Worm (Caenorhabditis elegans) whole organism, L1 larva: ENCODE data around the gene Y77E11A.23.

Source experiments
- C04F5.9 ChIP-seq: sonication (generic microtip); optimal IDR thresholded peaks from 2 replicates; lab custom pipeline; 2016; ENCODE audit warnings: missing genetic modification characterization, missing compliant biosample characterization
- C34B4.2 ChIP-seq: sonication (generic microtip); optimal IDR thresholded peaks from 2 replicates; lab custom pipeline; 2017; ENCODE audit warnings: mild to moderate bottlenecking, missing genetic modification characterization, missing compliant biosample characterization
- Y116A8C.19 ChIP-seq: sonication (generic microtip); optimal IDR thresholded peaks from 2 replicates; lab custom pipeline; 2016; ENCODE audit warnings: missing compliant biosample characterization, missing genetic modification characterization, borderline replicate concordance
- aha-1 ChIP-seq: fragments of 150-350 bp; optimal IDR thresholded peaks from 2 replicates; lab custom pipeline; 2014; ENCODE audit warnings: missing biosample characterization, missing genetic modification characterization
- alr-1 ChIP-seq: fragments of 200-800 bp; sonication (Bioruptor generic); optimal IDR thresholded peaks from 2 replicates; lab custom pipeline; 2018; ENCODE audit warnings: borderline replicate concordance, mild to moderate bottlenecking, missing genetic modification characterization, missing compliant biosample characterization
- blmp-1 ChIP-seq: fragments of 150-350 bp; optimal IDR thresholded peaks from 2 replicates; lab custom pipeline; 2014; ENCODE audit warnings: missing biosample characterization, missing genetic modification characterization
- ceh-88 ChIP-seq: fragments of 200-800 bp; sonication (Bioruptor generic); IDR thresholded peaks from 2 replicates; pipeline ENCODE4 v1.3.6; 2022; ENCODE audit warnings: missing genetic modification characterization, missing compliant biosample characterization
- ceh-90 ChIP-seq: sonication (generic microtip); optimal IDR thresholded peaks from 2 replicates; lab custom pipeline; 2016; ENCODE audit warnings: missing genetic modification characterization, missing compliant biosample characterization
- ces-1 ChIP-seq: fragments of 150-350 bp; optimal IDR thresholded peaks from 2 replicates; lab custom pipeline; 2014; ENCODE audit warnings: missing biosample characterization, missing genetic modification reagents, missing genetic modification characterization
- dsc-1 ChIP-seq: sonication (generic microtip); optimal IDR thresholded peaks from 2 replicates; lab custom pipeline; 2016; ENCODE audit warnings: mild to moderate bottlenecking, missing genetic modification characterization, missing compliant biosample characterization
- efl-3 ChIP-seq: fragments of 200-800 bp; sonication (Bioruptor generic); optimal IDR thresholded peaks from 2 replicates; lab custom pipeline; 2018; ENCODE audit warnings: mild to moderate bottlenecking, missing genetic modification characterization, missing compliant biosample characterization
- egl-27 ChIP-seq, 2 experiments: fragments of 150-350 bp in 1 of 2; sonication (generic microtip); optimal IDR thresholded peaks; 3 replicates each; lab custom pipeline; 2017 to 2018; ENCODE audit warnings: missing biosample characterization in 2 of 2, missing genetic modification characterization in 2 of 2, missing genetic modification reagents in 2 of 2
- elt-2 ChIP-seq: sonication (generic microtip); optimal IDR thresholded peaks from 2 replicates; lab custom pipeline; 2016; ENCODE audit warnings: missing genetic modification characterization, mild to moderate bottlenecking, inconsistent platforms, missing compliant biosample characterization, missing genetic modification reagents
- fkh-10 ChIP-seq: sonication (generic microtip); optimal IDR thresholded peaks from 2 replicates; lab custom pipeline; 2017; ENCODE audit warnings: missing biosample characterization, missing genetic modification reagents, missing genetic modification characterization
- fkh-4 ChIP-seq: sonication (generic microtip); optimal IDR thresholded peaks from 2 replicates; lab custom pipeline; 2016; ENCODE audit warnings: missing compliant biosample characterization, missing genetic modification characterization, borderline replicate concordance
- fkh-8 ChIP-seq: sonication (generic microtip); optimal IDR thresholded peaks from 2 replicates; lab custom pipeline; 2016; ENCODE audit warnings: mild to moderate bottlenecking, missing genetic modification characterization, missing compliant biosample characterization
- grh-1 ChIP-seq: fragments of 200-800 bp; sonication (Bioruptor generic); IDR thresholded peaks from 2 replicates; pipeline ENCODE4 v1.3.6; 2022; ENCODE audit warnings: missing genetic modification reagents, missing genetic modification characterization, missing compliant biosample characterization
- irx-1 ChIP-seq: sonication (generic microtip); optimal IDR thresholded peaks from 2 replicates; lab custom pipeline; 2016; ENCODE audit warnings: missing genetic modification characterization, missing compliant biosample characterization
- isw-1 ChIP-seq: fragments of 200-800 bp; sonication (Bioruptor generic); IDR thresholded peaks from 2 replicates; pipeline ENCODE4 v1.3.6; 2022; ENCODE audit warnings: missing genetic modification characterization, missing compliant biosample characterization
- jun-1 ChIP-seq: fragments of 150-350 bp; optimal IDR thresholded peaks from 2 replicates; lab custom pipeline; 2014; ENCODE audit warnings: missing biosample characterization, missing genetic modification reagents, missing genetic modification characterization
- lin-14 ChIP-seq: fragments of 200-800 bp; sonication (Bioruptor generic); optimal IDR thresholded peaks from 2 replicates; lab custom pipeline; 2018; ENCODE audit warnings: mild to moderate bottlenecking, missing genetic modification characterization, moderate library complexity, missing compliant biosample characterization
- lin-35 ChIP-seq, 2 experiments: fragments of 150-350 bp; optimal IDR thresholded peaks; 2 replicates each; lab custom pipeline; 2014; ENCODE audit warnings: missing biosample characterization in 2 of 2, missing genetic modification characterization in 2 of 2, missing genetic modification reagents in 2 of 2
- lir-3 ChIP-seq: sonication (generic microtip); optimal IDR thresholded peaks from 2 replicates; lab custom pipeline; 2016; ENCODE audit warnings: mild to moderate bottlenecking, missing genetic modification characterization, moderate library complexity, missing compliant biosample characterization; ENCODE audit not compliant: poor library complexity
- mab-9 ChIP-seq: fragments of 200-800 bp; sonication (Bioruptor generic); IDR thresholded peaks from 2 replicates; pipeline ENCODE4 v1.3.6; 2022; ENCODE audit warnings: missing genetic modification reagents, missing genetic modification characterization, missing compliant biosample characterization
- mdl-1 ChIP-seq, 2 experiments: fragments of 150-350 bp; optimal IDR thresholded peaks; 2 replicates each; lab custom pipeline; 2014 to 2017; ENCODE audit warnings: missing biosample characterization in 2 of 2, missing genetic modification characterization in 2 of 2, inconsistent platforms in 1 of 2
- mef-2 ChIP-seq: fragments of 150-350 bp; optimal IDR thresholded peaks from 2 replicates; lab custom pipeline; 2014; ENCODE audit warnings: missing biosample characterization, missing genetic modification characterization
- nhr-11 ChIP-seq: fragments of 150-350 bp; optimal IDR thresholded peaks from 2 replicates; lab custom pipeline; 2014; ENCODE audit warnings: missing biosample characterization, missing genetic modification characterization
- nhr-19 ChIP-seq: fragments of 200-800 bp; sonication (Bioruptor generic); conservative IDR thresholded peaks from 2 replicates; pipeline ENCODE4 v1.3.6; 2022; ENCODE audit warnings: missing genetic modification characterization, missing compliant biosample characterization
- nhr-71 ChIP-seq: sonication (generic microtip); optimal IDR thresholded peaks from 2 replicates; lab custom pipeline; 2016; ENCODE audit warnings: mild to moderate bottlenecking, missing genetic modification characterization, moderate library complexity, missing compliant biosample characterization
- nhr-76 ChIP-seq: sonication (generic microtip); optimal IDR thresholded peaks from 2 replicates; lab custom pipeline; 2017; ENCODE audit warnings: missing biosample characterization, missing genetic modification characterization
- nhr-84 ChIP-seq: sonication (generic microtip); optimal IDR thresholded peaks from 2 replicates; lab custom pipeline; 2017; ENCODE audit warnings: missing biosample characterization, missing genetic modification characterization
- nhr-85 ChIP-seq: sonication (generic microtip); peaks from one replicate; lab custom pipeline; 2016; ENCODE audit warnings: missing genetic modification characterization, inconsistent platforms, missing compliant biosample characterization
- pax-3 ChIP-seq: fragments of 200-800 bp; sonication (Bioruptor generic); optimal IDR thresholded peaks from 2 replicates; lab custom pipeline; 2018; ENCODE audit warnings: mild to moderate bottlenecking, missing genetic modification characterization, moderate library complexity, missing compliant biosample characterization
- pqm-1 ChIP-seq: sonication (generic microtip); optimal IDR thresholded peaks from 3 replicates; lab custom pipeline; 2017; ENCODE audit warnings: missing biosample characterization, missing genetic modification characterization
- rnt-1 ChIP-seq: sonication (generic microtip); optimal IDR thresholded peaks from 2 replicates; lab custom pipeline; 2016; ENCODE audit warnings: mild to moderate bottlenecking, missing genetic modification characterization, moderate library complexity, missing compliant biosample characterization
- snpc-4 ChIP-seq: fragments of 150-350 bp; optimal IDR thresholded peaks from 2 replicates; lab custom pipeline; 2014; ENCODE audit warnings: missing biosample characterization, missing genetic modification characterization
- sox-4 ChIP-seq: sonication (generic microtip); optimal IDR thresholded peaks from 2 replicates; lab custom pipeline; 2016; ENCODE audit warnings: missing genetic modification characterization, missing compliant biosample characterization
- sptf-1 ChIP-seq: fragments of 150-350 bp; optimal IDR thresholded peaks from 2 replicates; lab custom pipeline; 2014; ENCODE audit warnings: missing biosample characterization, missing genetic modification characterization
- swsn-7 ChIP-seq: sonication (generic microtip); optimal IDR thresholded peaks from 2 replicates; lab custom pipeline; 2016; ENCODE audit warnings: missing genetic modification characterization, missing compliant biosample characterization
- unc-30 ChIP-seq: sonication (generic microtip); optimal IDR thresholded peaks from 2 replicates; lab custom pipeline; 2017; ENCODE audit warnings: missing biosample characterization, missing genetic modification characterization
- unc-98 ChIP-seq: fragments of 200-800 bp; sonication (Bioruptor generic); IDR thresholded peaks from 2 replicates; pipeline ENCODE4 v1.3.6; 2022; ENCODE audit warnings: missing genetic modification characterization, missing compliant biosample characterization
- xbp-1 ChIP-seq: sonication (generic microtip); optimal IDR thresholded peaks from 2 replicates; lab custom pipeline; 2016; ENCODE audit warnings: missing genetic modification characterization, missing compliant biosample characterization
- zip-4 ChIP-seq: fragments of 200-800 bp; sonication (Bioruptor generic); optimal IDR thresholded peaks from 2 replicates; lab custom pipeline; 2018; ENCODE audit warnings: mild to moderate bottlenecking, missing genetic modification characterization, moderate library complexity, missing compliant biosample characterization

The Y77E11A.23 gene

ce11 chrIV:1469093-1469492 lies 38.9 kb upstream of the Y77E11A.23 start:
- TF ChIP-seq nhr-19 (GFP tag; lab: Robert Waterston, UW): no peak
- no peak for TF ChIP-seq elt-2
- TF ChIP-seq nhr-71 (tag; lab: Kevin White, UChicago): no peak
- TF ChIP-seq grh-1 (GFP tag; lab: Robert Waterston, UW): no peak
- no peak for TF ChIP-seq mef-2 (tag; lab: Kevin White, UChicago)
- no peak for TF ChIP-seq ceh-90 (tag; lab: Kevin White, UChicago)
- TF ChIP-seq pax-3: no peak
- TF ChIP-seq snpc-4 (tag; lab: Kevin White, UChicago): no peak
- TF ChIP-seq blmp-1: no peak
- no peak for TF ChIP-seq efl-3 (GFP tag; lab: Kevin White, UChicago)
- TF ChIP-seq nhr-84: no peak
- no peak for TF ChIP-seq nhr-11 (tag; lab: Kevin White, UChicago)
- TF ChIP-seq ces-1: no peak
- TF ChIP-seq fkh-4 (tag; lab: Kevin White, UChicago): no peak

ce11 chrIV:1465462-1465861 lies 35.3 kb upstream of the Y77E11A.23 start:
- TF ChIP-seq unc-98 (GFP tag; lab: Robert Waterston, UW) (no peak), Y116A8C.19 (tag; lab: Kevin White, UChicago) (no peak), isw-1 (GFP tag; lab: Robert Waterston, UW) (no peak), mdl-1 (tag; optimal IDR thresholded peaks at IDR 0.05; lab: Kevin White, UChicago) (no peak), unc-30 (tag; lab: Kevin White, UChicago) (no peak), xbp-1 (tag; lab: Kevin White, UChicago) (no peak), sox-4 (tag; lab: Kevin White, UChicago) (no peak), nhr-85 (tag; lab: Kevin White, UChicago) (no peak), dsc-1 (tag; lab: Kevin White, UChicago) (no peak), pqm-1 (no peak), ceh-88 (GFP tag; lab: Robert Waterston, UW) (no peak)

ce11 chrIV:1461463-1461862 lies 31.3 kb upstream of the Y77E11A.23 start:
- no peak for TF ChIP-seq xbp-1 (tag; lab: Kevin White, UChicago)
- no peak for TF ChIP-seq rnt-1 (tag; lab: Kevin White, UChicago)
- TF ChIP-seq Y116A8C.19 (tag; lab: Kevin White, UChicago): no peak
- TF ChIP-seq C04F5.9 (tag; lab: Kevin White, UChicago): no peak
- no peak for TF ChIP-seq jun-1 (tag; lab: Kevin White, UChicago)
- no peak for TF ChIP-seq pqm-1
- no peak for TF ChIP-seq grh-1 (GFP tag; lab: Robert Waterston, UW)
- no peak for TF ChIP-seq fkh-4 (tag; lab: Kevin White, UChicago)
- TF ChIP-seq C34B4.2 (tag; lab: Kevin White, UChicago): no peak
- no peak for TF ChIP-seq lin-14

- TF ChIP-seq aha-1 (tag; lab: Kevin White, UChicago) (no peak), zip-4 (GFP tag; lab: Kevin White, UChicago) (no peak), swsn-7 (tag; lab: Kevin White, UChicago) (no peak), lin-14 (no peak), lir-3 (no peak), sptf-1 (tag; lab: Kevin White, UChicago) (no peak), fkh-8 (tag; lab: Kevin White, UChicago) (no peak), mab-9 (GFP tag; lab: Robert Waterston, UW) (no peak), nhr-76 (tag; lab: Kevin White, UChicago) (no peak), lin-35 (GFP tag; optimal IDR thresholded peaks at IDR 0.05; lab: Kevin White, UChicago) (no peak), fkh-10 (GFP tag; lab: Kevin White, UChicago) (no peak), xbp-1 (tag; lab: Kevin White, UChicago) (no peak), irx-1 (tag; lab: Kevin White, UChicago) (no peak), jun-1 (tag; lab: Kevin White, UChicago) (no peak), egl-27 (tag; optimal IDR thresholded peaks at IDR 0.05; lab: Kevin White, UChicago) (no peak), alr-1 (no peak), ceh-90 (tag; lab: Kevin White, UChicago) (no peak)
Observed at ce11 chrIV:1460686-1461085, 30.5 kb upstream of the Y77E11A.23 start, which contains the start of gene col-106. TSS of gene col-106 (minus strand) at chrIV:1460786.
